Fruit fly (Drosophila melanogaster) whole organism, prepupa: Measurements from ENCODE around the gene CG8419.

Experiments used
- CG11762 ChIP-seq: fragments of 200-800 bp; sonication (Bioruptor generic); optimal IDR thresholded peaks from 3 replicates; lab custom pipeline; 2016; ENCODE audit warnings: missing biosample characterization, missing genetic modification characterization; ENCODE audit not compliant: insufficient read depth
- CG3032 ChIP-seq: fragments of 200-800 bp; optimal IDR thresholded peaks from 2 replicates; lab custom pipeline; 2019; ENCODE audit warnings: missing biosample characterization, mild to moderate bottlenecking, missing genetic modification characterization, moderate library complexity

dm6 chr2L:8159498-8159897, 46.5 kb upstream of the CG8419 start, which contains the start of the genes PAPLA1 and Rbsn-5:
- peak; percentile 90 for TF ChIP-seq CG11762 (GFP tag; lab: Kevin White, UChicago)
- TF ChIP-seq CG3032, result peak; percentile 94
